Worm (Caenorhabditis elegans): ENCODE data around the gene cnep-1.

Gene cnep-1

DNA sequence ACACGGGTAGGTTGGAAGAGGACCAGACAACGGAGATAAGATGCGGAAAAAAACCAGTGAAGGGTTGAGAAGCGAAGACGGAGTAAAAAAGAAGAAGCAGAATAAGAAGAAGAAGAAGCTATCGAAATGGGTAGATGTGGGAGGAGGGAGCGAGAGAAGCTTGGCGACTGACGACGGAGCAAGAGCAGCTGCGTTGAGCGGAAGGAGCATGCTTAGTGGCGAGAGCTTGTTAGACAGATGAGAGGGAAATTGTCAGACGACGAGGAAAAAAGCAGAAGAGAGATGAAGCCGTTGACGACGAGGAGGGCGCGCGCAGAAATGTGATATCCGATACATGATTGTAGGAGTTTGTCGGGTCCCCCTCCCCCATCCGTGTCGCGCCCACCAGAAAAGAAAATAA is 16.8 kb downstream of the cnep-1 start:
- TF ChIP-seq lin-11 (tag; optimal IDR thresholded peaks at IDR 0.05) = peak; percentile 43
- TF ChIP-seq C34F6.9 (tag; optimal IDR thresholded peaks at IDR 0.05) = peak; percentile 76
- TF ChIP-seq nhr-6 (tag; optimal IDR thresholded peaks at IDR 0.05) = no peak
- TF ChIP-seq lsy-2 (tag; optimal IDR thresholded peaks at IDR 0.05) = peak in 1 of 2 experiments; percentile 65
- TF ChIP-seq unc-55 (GFP tag; optimal IDR thresholded peaks at IDR 0.05) = peak; percentile 64
- peak; percentile 79 for TF ChIP-seq nhr-129 (tag; optimal IDR thresholded peaks at IDR 0.05)
- TF ChIP-seq sma-9 (GFP tag; optimal IDR thresholded peaks at IDR 0.05) = peak; percentile 62
- TF ChIP-seq sma-9 (tag; optimal IDR thresholded peaks at IDR 0.05) = no peak
- TF ChIP-seq blmp-1 (tag; optimal IDR thresholded peaks at IDR 0.05; ENCODE audit: insufficient read depth) = no peak
- no peak for TF ChIP-seq nhr-25 (tag; optimal IDR thresholded peaks at IDR 0.05)
- TF ChIP-seq lin-39 (tag; optimal IDR thresholded peaks at IDR 0.05) = no peak
- TF ChIP-seq mab-5 (tag; optimal IDR thresholded peaks at IDR 0.05) = peak; percentile 48
- TF ChIP-seq ztf-4 (tag; optimal IDR thresholded peaks at IDR 0.05) = peak; percentile 12
- peak; percentile 75 for TF ChIP-seq F13H6.1 (tag; optimal IDR thresholded peaks at IDR 0.05)
- TF ChIP-seq sem-4 (tag; optimal IDR thresholded peaks at IDR 0.05) = peak; percentile 52
- TF ChIP-seq zag-1 (tag; optimal IDR thresholded peaks at IDR 0.05) = peak; percentile 71
- peak; percentile 39 for TF ChIP-seq crh-2 (tag; optimal IDR thresholded peaks at IDR 0.05)
- TF ChIP-seq Y55F3AM.14 (GFP tag; optimal IDR thresholded peaks at IDR 0.05) = peak; percentile 51
- TF ChIP-seq mdl-1 (tag; optimal IDR thresholded peaks at IDR 0.05) = peak; percentile 48 to 53

- TF ChIP-seq elt-3 (tag; optimal IDR thresholded peaks at IDR 0.05) = no peak
- TF ChIP-seq blmp-1 (tag; optimal IDR thresholded peaks at IDR 0.05; ENCODE audit: insufficient read depth) = no peak
- TF ChIP-seq nhr-129 (tag; optimal IDR thresholded peaks at IDR 0.05) = no peak
- no peak for TF ChIP-seq nhr-6 (tag; optimal IDR thresholded peaks at IDR 0.05)
- no peak for TF ChIP-seq mdl-1 (tag; optimal IDR thresholded peaks at IDR 0.05)
- TF ChIP-seq peb-1 (tag; optimal IDR thresholded peaks at IDR 0.05) = no peak
- no peak for TF ChIP-seq aly-2 (tag; optimal IDR thresholded peaks at IDR 0.05)
- TF ChIP-seq F13H6.1 (tag; optimal IDR thresholded peaks at IDR 0.05) = no peak
- no peak for TF ChIP-seq egl-27 (tag; optimal IDR thresholded peaks at IDR 0.05)
- TF ChIP-seq lsy-2 (tag; optimal IDR thresholded peaks at IDR 0.05) = no peak
- TF ChIP-seq zag-1 (tag; optimal IDR thresholded peaks at IDR 0.05) = no peak
- TF ChIP-seq unc-62 (GFP tag; optimal IDR thresholded peaks at IDR 0.05) = no peak
- no peak for TF ChIP-seq unc-39 (tag; optimal IDR thresholded peaks at IDR 0.05)
- no peak for TF ChIP-seq lin-39 (tag; optimal IDR thresholded peaks at IDR 0.05)
- no peak for TF ChIP-seq unc-55 (GFP tag; optimal IDR thresholded peaks at IDR 0.05)
- TF ChIP-seq C34F6.9 (tag; optimal IDR thresholded peaks at IDR 0.05) = no peak
- TF ChIP-seq mab-5 (tag; optimal IDR thresholded peaks at IDR 0.05) = no peak
- TF ChIP-seq ceh-16 (tag; optimal IDR thresholded peaks at IDR 0.05) = no peak
- TF ChIP-seq nhr-10 (tag; optimal IDR thresholded peaks at IDR 0.05) = no peak
These were observed 21.1 kb downstream of the cnep-1 start, which contains the start of gene npax-1 for ce11 chrII:7331224-7331623. TSS of gene npax-1 (minus strand) at chrII:7331324.

DNA sequence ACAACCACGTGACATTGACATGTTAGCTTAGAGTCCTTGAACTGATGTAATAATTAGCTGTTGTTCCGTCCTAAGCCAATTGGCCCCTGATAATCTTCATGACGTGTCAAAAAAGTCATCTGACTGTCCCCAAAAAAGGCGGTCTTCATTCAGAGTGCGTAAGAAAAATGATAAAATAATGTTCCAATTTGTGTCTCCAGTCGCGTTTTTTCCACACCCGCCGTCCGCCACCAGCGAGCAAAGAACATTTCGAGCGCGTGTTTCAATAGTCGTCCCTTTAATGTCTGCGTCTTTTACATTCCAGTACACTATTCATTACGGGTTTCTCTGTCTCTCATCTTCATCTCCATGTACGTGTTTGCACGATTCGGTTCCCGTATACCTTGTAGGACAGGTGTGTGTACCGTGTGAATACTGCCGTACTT is 27.3 kb downstream of the cnep-1 start:
- no peak for TF ChIP-seq nhr-11 (tag; optimal IDR thresholded peaks at IDR 0.05)
- TF ChIP-seq nhr-77 (tag; optimal IDR thresholded peaks at IDR 0.05) = no peak
- TF ChIP-seq elt-3 (tag; optimal IDR thresholded peaks at IDR 0.05) = no peak
- no peak for TF ChIP-seq alr-1 (tag; optimal IDR thresholded peaks at IDR 0.05)
- peak; percentile 59 for TF ChIP-seq gmeb-1 (tag; optimal IDR thresholded peaks at IDR 0.05)
- TF ChIP-seq snpc-4 (tag; optimal IDR thresholded peaks at IDR 0.05) = peak; percentile 34
- TF ChIP-seq ztf-1 (GFP tag; conservative IDR thresholded peaks at IDR 0.05) = no peak
- TF ChIP-seq unc-55 (GFP tag; optimal IDR thresholded peaks at IDR 0.05) = peak; percentile 73
- TF ChIP-seq egl-27 (tag; optimal IDR thresholded peaks at IDR 0.05) = peak; percentile 75
- no peak for TF ChIP-seq nhr-21 (tag; optimal IDR thresholded peaks at IDR 0.05)
- TF ChIP-seq lin-11 (tag; optimal IDR thresholded peaks at IDR 0.05) = peak; percentile 54
- peak; percentile 75 for TF ChIP-seq fos-1 (tag; optimal IDR thresholded peaks at IDR 0.05)
- TF ChIP-seq nhr-23 (tag; optimal IDR thresholded peaks at IDR 0.05) = no peak
- TF ChIP-seq nhr-10 (tag; optimal IDR thresholded peaks at IDR 0.05) = no peak
- no peak for TF ChIP-seq nhr-237 (tag; optimal IDR thresholded peaks at IDR 0.05)
- TF ChIP-seq elt-1 (tag; optimal IDR thresholded peaks at IDR 0.05) = no peak
- no peak for TF ChIP-seq peb-1 (tag; optimal IDR thresholded peaks at IDR 0.05)
- peak; percentile 15 for TF ChIP-seq nhr-12 (tag; optimal IDR thresholded peaks at IDR 0.05)
- peak; percentile 94 for TF ChIP-seq crh-2 (tag; optimal IDR thresholded peaks at IDR 0.05)
- peak; percentile 77 for TF ChIP-seq sem-4 (tag; optimal IDR thresholded peaks at IDR 0.05)
- TF ChIP-seq Y55F3AM.14 (GFP tag; optimal IDR thresholded peaks at IDR 0.05) = peak; percentile 50
- peak; percentile 73 to 87 for TF ChIP-seq mdl-1 (tag; optimal IDR thresholded peaks at IDR 0.05)
- TF ChIP-seq sma-9 (GFP tag; optimal IDR thresholded peaks at IDR 0.05) = peak; percentile 97
- TF ChIP-seq sma-9 (tag; optimal IDR thresholded peaks at IDR 0.05) = no peak
- TF ChIP-seq lsy-2 (tag; optimal IDR thresholded peaks at IDR 0.05) = peak in 1 of 2 experiments; percentile 72
- no peak for TF ChIP-seq ama-1 (optimal IDR thresholded peaks at IDR 0.05)
- peak; percentile 92 for TF ChIP-seq sma-3 (GFP tag; optimal IDR thresholded peaks at IDR 0.05)
- TF ChIP-seq lin-39 (tag; optimal IDR thresholded peaks at IDR 0.05) = no peak
- TF ChIP-seq C34F6.9 (tag; optimal IDR thresholded peaks at IDR 0.05) = peak; percentile 70
- peak; percentile 90 for TF ChIP-seq blmp-1 (tag; optimal IDR thresholded peaks at IDR 0.05; ENCODE audit: insufficient read depth)
- TF ChIP-seq ztf-11 (tag; optimal IDR thresholded peaks at IDR 0.05) = no peak
- TF ChIP-seq ceh-82 (tag; optimal IDR thresholded peaks at IDR 0.05) = no peak
- TF ChIP-seq aly-2 (tag; optimal IDR thresholded peaks at IDR 0.05) = no peak
- no peak for TF ChIP-seq zag-1 (tag; optimal IDR thresholded peaks at IDR 0.05)
- no peak for TF ChIP-seq dmd-4 (tag; optimal IDR thresholded peaks at IDR 0.05)
- peak; percentile 79 for TF ChIP-seq nhr-129 (tag; optimal IDR thresholded peaks at IDR 0.05)
- no peak for TF ChIP-seq mbf-1 (tag; optimal IDR thresholded peaks at IDR 0.05)
- no peak for TF ChIP-seq R02D3.7 (tag; optimal IDR thresholded peaks at IDR 0.05)
- TF ChIP-seq ztf-4 (tag; optimal IDR thresholded peaks at IDR 0.05) = peak; percentile 72
- peak; percentile 40 for TF ChIP-seq nhr-6 (tag; optimal IDR thresholded peaks at IDR 0.05)
- TF ChIP-seq nhr-25 (tag; optimal IDR thresholded peaks at IDR 0.05) = peak; percentile 95
